Worm (Caenorhabditis elegans): ENCODE measurements around the gene H41C03.3.

DNA sequence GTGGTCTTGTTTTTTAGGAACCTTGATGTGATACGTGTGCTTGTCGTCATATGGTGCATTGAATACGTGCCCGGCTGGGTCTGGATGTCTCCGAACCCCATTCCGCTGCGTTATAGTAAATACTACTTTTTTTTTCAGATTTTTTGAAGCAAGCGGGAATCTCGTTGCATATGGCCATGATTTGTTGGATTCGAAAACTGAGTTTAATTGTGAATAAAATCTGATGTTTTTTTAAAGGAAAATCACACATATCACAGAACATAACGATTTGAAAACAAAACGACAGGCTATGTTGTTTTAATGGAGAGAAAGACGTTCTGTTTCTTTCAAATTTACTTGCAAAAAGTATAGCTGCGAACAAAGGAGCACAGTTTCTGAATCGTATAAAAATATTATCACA, at the start of gene H41C03.3, which contains the start of gene ZK1248.17:
- TF ChIP-seq dmd-4 (tag; optimal IDR thresholded peaks at IDR 0.05; ENCODE audit: borderline replicate concordance) (no peak), nhr-11 (tag; optimal IDR thresholded peaks at IDR 0.05) (no peak), elt-4 (tag; optimal IDR thresholded peaks at IDR 0.05) (no peak), ztf-16 (tag; optimal IDR thresholded peaks at IDR 0.05) (no peak), ceh-18 (tag; optimal IDR thresholded peaks at IDR 0.05) (no peak), elt-2 (tag; optimal IDR thresholded peaks at IDR 0.05) (no peak), ceh-9 (tag; optimal IDR thresholded peaks at IDR 0.05) (no peak)

Data from whole organism, late embryonic.